Worm (Caenorhabditis elegans): ENCODE data around the gene R144.13.

The R144.13 gene

DNA sequence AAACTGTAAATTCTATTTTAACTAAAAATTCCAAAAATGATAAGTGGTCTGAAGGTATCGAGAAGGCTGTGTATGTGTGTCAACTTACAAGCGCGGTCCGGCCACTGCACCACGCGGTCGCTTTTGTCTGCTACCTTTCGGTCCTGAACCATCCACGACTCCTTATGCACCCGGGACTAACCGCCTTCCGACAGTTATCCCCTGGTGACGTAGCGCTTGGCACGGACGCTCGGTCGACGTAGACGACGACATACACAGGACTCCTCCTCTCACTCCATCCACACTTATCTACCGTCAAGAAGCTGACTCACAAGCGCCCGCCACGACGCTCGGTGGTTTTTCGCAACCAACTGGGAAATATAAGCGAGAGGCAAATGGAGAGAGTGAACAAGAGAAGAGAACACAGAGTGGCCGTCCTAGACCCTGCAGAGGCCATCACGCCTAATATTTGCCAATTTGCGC, 8.3 kb downstream of the R144.13 start (continued):
- TF ChIP-seq efl-1 (optimal IDR thresholded peaks at IDR 0.05) (peak; percentile 46 to 47), efl-1 (GFP tag; optimal IDR thresholded peaks at IDR 0.05 in 1 of 2) (peak; percentile 29 to 95), fos-1 (tag; optimal IDR thresholded peaks at IDR 0.05) (peak; percentile 41), nhr-47 (tag; optimal IDR thresholded peaks at IDR 0.05) (peak; percentile 89), ztf-4 (tag; optimal IDR thresholded peaks at IDR 0.05) (peak; percentile 28), C04F5.9 (tag; optimal IDR thresholded peaks at IDR 0.05) (peak; percentile 15), fkh-10 (GFP tag; optimal IDR thresholded peaks at IDR 0.05) (peak; percentile 35), lin-35 (GFP tag; optimal IDR thresholded peaks at IDR 0.05) (peak; percentile 13 to 58), grh-1 (GFP tag; IDR thresholded peaks at IDR 0.05) (0 out of 2 replicates have a peak, but pooled peaks have one; percentile 35), unc-86 (tag; optimal IDR thresholded peaks at IDR 0.05) (peak; percentile 45), elt-3 (tag; optimal IDR thresholded peaks at IDR 0.05) (peak in 1 of 6 experiments; percentile 16), nhr-77 (tag; optimal IDR thresholded peaks at IDR 0.05) (peak; percentile 67), zip-4 (GFP tag; optimal IDR thresholded peaks at IDR 0.05) (peak; percentile 51), lir-3 (tag; optimal IDR thresholded peaks at IDR 0.05; ENCODE audit: poor library complexity) (peak; percentile 55), pax-3 (tag; optimal IDR thresholded peaks at IDR 0.05) (peak; percentile 78)

- TF ChIP-seq pax-3 (tag; optimal IDR thresholded peaks at IDR 0.05) (no peak), efl-3 (GFP tag; optimal IDR thresholded peaks at IDR 0.05) (no peak), sox-4 (tag; optimal IDR thresholded peaks at IDR 0.05) (no peak), efl-1 (optimal IDR thresholded peaks at IDR 0.05) (no peak), efl-1 (GFP tag; optimal IDR thresholded peaks at IDR 0.05 in 1 of 2) (no peak), C34B4.2 (tag; optimal IDR thresholded peaks at IDR 0.05) (no peak), lin-13 (GFP tag; optimal IDR thresholded peaks at IDR 0.05) (no peak), mep-1 (tag; optimal IDR thresholded peaks at IDR 0.05) (no peak), nhr-20 (tag; optimal IDR thresholded peaks at IDR 0.05) (no peak), zag-1 (tag; optimal IDR thresholded peaks at IDR 0.05) (no peak), dpl-1 (GFP tag; optimal IDR thresholded peaks at IDR 0.05) (no peak), lin-15B (tag; optimal IDR thresholded peaks at IDR 0.05) (no peak), nhr-85 (tag) (no peak), egl-27 (tag; optimal IDR thresholded peaks at IDR 0.05) (no peak)
Observed at ce11 chrIII:5036158-5036557, 13.1 kb downstream of the R144.13 start, which contains the start of gene C45G9.6. Gene C45G9.6 (plus strand): TSS chrIII:5036458.

DNA sequence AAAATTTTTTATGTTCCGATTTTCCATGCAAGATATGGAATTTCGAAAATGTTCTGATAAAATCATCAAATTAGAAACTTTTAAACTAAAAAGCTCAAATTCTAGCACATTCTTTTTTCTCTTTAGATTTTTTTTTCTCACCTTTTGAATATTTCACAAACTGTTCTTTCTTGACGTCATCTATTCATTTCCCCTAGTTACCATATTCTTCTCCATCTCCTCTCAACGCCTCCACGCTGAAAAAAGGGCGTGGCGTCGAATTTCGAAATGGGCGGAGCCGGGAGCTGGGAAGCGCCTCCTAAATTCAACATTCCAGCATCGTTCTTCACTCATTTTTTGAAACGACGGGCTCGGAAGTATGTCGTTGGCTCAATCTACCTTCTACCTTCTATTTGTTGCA, 19.0 kb downstream of the R144.13 start, which contains the start of gene nlp-43:
Gene nlp-43 (plus strand): TSS at position 301 of the 400 bp plus-strand sequence.
- no peak for TF ChIP-seq blmp-1 (tag; optimal IDR thresholded peaks at IDR 0.05)

DNA sequence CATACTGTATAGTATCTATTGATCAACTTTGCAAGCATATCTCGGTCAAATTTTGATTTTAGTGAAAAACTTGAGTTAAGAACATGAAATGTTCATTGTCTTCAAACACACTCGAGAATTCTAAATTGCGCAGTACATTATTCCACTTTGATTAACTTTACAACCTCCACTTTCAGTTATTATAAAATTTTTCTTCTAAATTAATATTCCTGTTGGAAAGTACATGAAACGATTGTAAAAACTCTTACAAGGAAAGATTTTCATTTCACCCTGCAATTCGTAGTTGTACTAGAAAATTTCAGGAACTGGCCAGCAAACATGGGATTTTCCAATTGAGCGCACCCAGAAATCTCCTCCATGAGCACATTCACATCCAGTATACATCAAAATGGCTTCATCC, 21.6 kb downstream of the R144.13 start, which contains the start of gene C45G9.14:
Gene C45G9.14 (plus strand): TSS at position 301 of the 400 bp plus-strand sequence.
- TF ChIP-seq irx-1 (tag; optimal IDR thresholded peaks at IDR 0.05) (no peak), ztf-11 (tag; optimal IDR thresholded peaks at IDR 0.05) (no peak), snpc-4 (tag; optimal IDR thresholded peaks at IDR 0.05) (no peak), rnt-1 (tag; optimal IDR thresholded peaks at IDR 0.05) (no peak), vab-15 (tag; optimal IDR thresholded peaks at IDR 0.05) (no peak), ceh-63 (GFP tag; optimal IDR thresholded peaks at IDR 0.05) (peak; percentile 6), lin-13 (GFP tag; optimal IDR thresholded peaks at IDR 0.05) (no peak), nhr-237 (tag; optimal IDR thresholded peaks at IDR 0.05) (no peak), ets-5 (GFP tag; IDR thresholded peaks at IDR 0.05) (no peak), unc-98 (GFP tag; IDR thresholded peaks at IDR 0.05) (no peak), egl-13 (tag; optimal IDR thresholded peaks at IDR 0.05) (no peak), efl-1 (optimal IDR thresholded peaks at IDR 0.05) (no peak), efl-1 (GFP tag; optimal IDR thresholded peaks at IDR 0.05 in 1 of 2) (peak in 1 of 2 experiments; percentile 47), alr-1 (tag; optimal IDR thresholded peaks at IDR 0.05; ENCODE audit: borderline replicate concordance) (no peak)

All from whole organism, L1 larva.